Fruit fly (Drosophila melanogaster): ENCODE measurements around the gene CG12885.
A peak's percentile ranks its signal among the peaks of the same experiment; 100 is the strongest.

Gene CG12885

DNA sequence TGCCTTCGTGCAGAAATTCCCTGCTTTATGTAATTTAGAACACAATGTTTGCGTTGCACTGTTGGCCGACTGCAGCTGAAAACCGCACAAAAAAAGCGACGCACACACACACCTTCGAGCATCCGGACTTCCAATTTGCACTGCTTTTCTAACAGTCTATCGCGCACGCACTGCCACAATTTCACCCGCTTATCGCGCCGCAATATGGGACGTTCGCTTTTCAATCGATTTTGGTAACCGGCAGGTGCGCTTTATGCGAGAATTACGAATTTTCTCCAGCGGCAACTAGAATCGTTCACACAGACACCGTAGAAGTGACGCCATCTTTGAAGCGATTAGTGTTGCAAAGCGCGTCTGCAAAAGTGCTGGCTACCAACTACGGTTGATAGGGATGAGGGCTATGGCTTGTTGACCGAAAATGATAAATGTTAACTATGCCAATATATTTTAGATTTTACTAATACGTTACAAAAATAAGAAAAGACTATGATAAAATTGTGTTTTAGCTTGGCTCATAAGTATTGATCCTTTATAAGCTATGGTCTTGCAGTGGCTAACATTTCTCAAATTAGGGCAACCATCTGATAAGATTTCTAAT lies 61.3 kb downstream of the CG12885 start, which contains the start of gene wdb (continued):
- no peak for TF ChIP-seq CG9215 (GFP tag; IDR thresholded peaks at IDR 0.05)
- no peak for TF ChIP-seq sima (GFP tag; optimal IDR thresholded peaks at IDR 0.05)
- peak; percentile 36 for TF ChIP-seq pzg (GFP tag; optimal IDR thresholded peaks at IDR 0.05)
- TF ChIP-seq oc (tag; optimal IDR thresholded peaks at IDR 0.05), result no peak
- no peak for TF ChIP-seq CG1603 (tag; optimal IDR thresholded peaks at IDR 0.05)
- TF ChIP-seq chm (GFP tag; IDR thresholded peaks at IDR 0.05), result no peak
- TF ChIP-seq ranshi (GFP tag; IDR thresholded peaks at IDR 0.05), result no peak
- no peak for TF ChIP-seq Nf-YC (tag; optimal IDR thresholded peaks at IDR 0.05)
- TF ChIP-seq CG4360 (GFP tag; IDR thresholded peaks at IDR 0.05), result no peak
- no peak for TF ChIP-seq BtbVII (GFP tag; optimal IDR thresholded peaks at IDR 0.05)
- TF ChIP-seq chn (GFP tag; optimal IDR thresholded peaks at IDR 0.05), result peak; percentile 41
- no peak for TF ChIP-seq Hr39 (optimal IDR thresholded peaks at IDR 0.05)
- TF ChIP-seq CG9797 (GFP tag; optimal IDR thresholded peaks at IDR 0.05), result no peak
- TF ChIP-seq CG2678 (tag; optimal IDR thresholded peaks at IDR 0.05), result no peak
- TF ChIP-seq CG17568 (GFP tag; optimal IDR thresholded peaks at IDR 0.05), result no peak
- TF ChIP-seq CG8388 (GFP tag; optimal IDR thresholded peaks at IDR 0.05), result no peak
- no peak for TF ChIP-seq jigr1 (GFP tag; IDR thresholded peaks at IDR 0.05)
- TF ChIP-seq CG14050 (GFP tag; IDR thresholded peaks at IDR 0.05), result no peak
- no peak for TF ChIP-seq bowl (GFP tag; IDR thresholded peaks at IDR 0.05)
- TF ChIP-seq CG12391 (tag; optimal IDR thresholded peaks at IDR 0.05), result peak; percentile 47
- TF ChIP-seq CG7271 (tag; optimal IDR thresholded peaks at IDR 0.05), result no peak
- TF ChIP-seq Awh (GFP tag; IDR thresholded peaks at IDR 0.05), result no peak
- TF ChIP-seq Hmr (GFP tag; optimal IDR thresholded peaks at IDR 0.05), result peak; percentile 11
- TF ChIP-seq mam (GFP tag; optimal IDR thresholded peaks at IDR 0.05), result peak; percentile 78
- peak; percentile 32 to 70 for TF ChIP-seq Pdp1 (GFP tag; optimal IDR thresholded peaks at IDR 0.05)
- no peak for TF ChIP-seq inv (GFP tag; IDR thresholded peaks at IDR 0.05; ENCODE audit: partially characterized antibody)
- TF ChIP-seq CG11456 (GFP tag; IDR thresholded peaks at IDR 0.05), result no peak
- TF ChIP-seq dpn (GFP tag; optimal IDR thresholded peaks at IDR 0.05), result peak; percentile 56
- no peak for TF ChIP-seq da (GFP tag; optimal IDR thresholded peaks at IDR 0.05)
- no peak for TF ChIP-seq kni (GFP tag; optimal IDR thresholded peaks at IDR 0.05)
- TF ChIP-seq Dek (tag; optimal IDR thresholded peaks at IDR 0.05), result peak; percentile 41
- no peak for TF ChIP-seq zen2 (GFP tag; IDR thresholded peaks at IDR 0.05; ENCODE audit: partially characterized antibody)
- TF ChIP-seq bab2 (GFP tag; optimal IDR thresholded peaks at IDR 0.05), result peak; percentile 46
- peak; percentile 43 for TF ChIP-seq Side (GFP tag; optimal IDR thresholded peaks at IDR 0.05)
- TF ChIP-seq YL-1 (GFP tag; optimal IDR thresholded peaks at IDR 0.05), result peak; percentile 53
- peak; percentile 43 for TF ChIP-seq CG9437 (GFP tag; optimal IDR thresholded peaks at IDR 0.05)
- TF ChIP-seq bigmax (GFP tag; optimal IDR thresholded peaks at IDR 0.05), result no peak
- TF ChIP-seq Hr3 (GFP tag; optimal IDR thresholded peaks at IDR 0.05), result peak; percentile 24
- no peak for TF ChIP-seq CG8765 (GFP tag; IDR thresholded peaks at IDR 0.05)
- TF ChIP-seq gt (GFP tag; IDR thresholded peaks at IDR 0.05), result no peak
- TF ChIP-seq CG17361 (GFP tag; IDR thresholded peaks at IDR 0.05), result no peak
- TF ChIP-seq so (GFP tag; IDR thresholded peaks at IDR 0.05), result no peak
- no peak for TF ChIP-seq CG15601 (tag; optimal IDR thresholded peaks at IDR 0.05)
- TF ChIP-seq C15 (GFP tag; IDR thresholded peaks at IDR 0.05), result no peak
- TF ChIP-seq vfl (GFP tag; optimal IDR thresholded peaks at IDR 0.05), result peak; percentile 52
- no peak for TF ChIP-seq CG10431 (GFP tag; optimal IDR thresholded peaks at IDR 0.05)
- TF ChIP-seq fu2 (GFP tag; optimal IDR thresholded peaks at IDR 0.05), result peak; percentile 47
- no peak for TF ChIP-seq CG13296 (GFP tag; optimal IDR thresholded peaks at IDR 0.05)
- no peak for TF ChIP-seq grn (GFP tag; optimal IDR thresholded peaks at IDR 0.05)
- no peak for TF ChIP-seq nerfin-2 (GFP tag; IDR thresholded peaks at IDR 0.05; ENCODE audit: partially characterized antibody)
- TF ChIP-seq pb (GFP tag; optimal IDR thresholded peaks at IDR 0.05), result peak; percentile 14
